Worm (Caenorhabditis elegans) whole organism, L4 larva: ENCODE measurements around the gene lec-11.

Experiments
- D1046.2 ChIP-seq: fragments of 200-800 bp; sonication (Bioruptor generic); IDR thresholded peaks from 2 replicates; pipeline ENCODE4 v1.3.6; 2022; ENCODE audit warnings: missing genetic modification characterization, missing compliant biosample characterization
- F26F4.8 ChIP-seq: fragments of 200-800 bp; sonication (Bioruptor generic); conservative IDR thresholded peaks from 2 replicates; pipeline ENCODE4 v1.3.6; 2022; ENCODE audit warnings: missing genetic modification characterization, missing compliant biosample characterization
- R02D3.7 ChIP-seq: fragments of 150-350 bp; sonication (generic microtip); optimal IDR thresholded peaks from 3 replicates; lab custom pipeline; 2014; ENCODE audit warnings: missing biosample characterization, missing genetic modification characterization
- Y48G9A.11 ChIP-seq: fragments of 200-800 bp; sonication (Bioruptor generic); IDR thresholded peaks from 2 replicates; pipeline ENCODE4 v1.3.6; 2022; ENCODE audit warnings: missing genetic modification reagents, missing genetic modification characterization, missing compliant biosample characterization
- ama-1 ChIP-seq: fragments of 150-350 bp; optimal IDR thresholded peaks from 2 replicates; lab custom pipeline; 2014; ENCODE audit warnings: inconsistent platforms, mixed read lengths
- ceh-28 ChIP-seq: fragments of 150-350 bp; optimal IDR thresholded peaks from 2 replicates; lab custom pipeline; 2014; ENCODE audit warnings: missing biosample characterization, missing genetic modification reagents, missing genetic modification characterization
- ceh-32 ChIP-seq: sonication (generic microtip); optimal IDR thresholded peaks from 2 replicates; lab custom pipeline; 2016; ENCODE audit warnings: mild to moderate bottlenecking, missing genetic modification characterization, missing compliant biosample characterization; ENCODE audit not compliant: poor library complexity
- ceh-44 ChIP-seq: fragments of 200-800 bp; sonication (Bioruptor generic); IDR thresholded peaks from 2 replicates; pipeline ENCODE4 v1.3.6; 2022; ENCODE audit warnings: missing genetic modification reagents, missing genetic modification characterization, missing compliant biosample characterization
- ces-1 ChIP-seq: fragments of 150-350 bp; sonication (generic microtip); optimal IDR thresholded peaks from 4 replicates; lab custom pipeline; 2014; ENCODE audit warnings: missing biosample characterization, missing genetic modification reagents, missing genetic modification characterization
- daf-12 ChIP-seq: fragments of 150-350 bp; optimal IDR thresholded peaks from 2 replicates; lab custom pipeline; 2014; ENCODE audit warnings: missing biosample characterization, missing genetic modification reagents, missing genetic modification characterization
- daf-16 ChIP-seq, 3 experiments: sonication (generic microtip); optimal IDR thresholded peaks; 2 replicates each; lab custom pipeline; 2016 to 2017; ENCODE audit warnings: missing genetic modification characterization in 3 of 3, missing genetic modification reagents in 3 of 3, mild to moderate bottlenecking in 2 of 3, missing compliant biosample characterization in 2 of 3, missing biosample characterization in 1 of 3, moderate library complexity in 1 of 3
- daf-19 ChIP-seq: fragments of 200-800 bp; sonication (Bioruptor generic); conservative IDR thresholded peaks from 2 replicates; pipeline ENCODE4 v1.3.6; 2022; ENCODE audit warnings: missing genetic modification characterization, missing compliant biosample characterization
- daf-8 ChIP-seq: fragments of 200-800 bp; sonication (Bioruptor generic); IDR thresholded peaks from 2 replicates; pipeline ENCODE4 v1.3.6; 2022; ENCODE audit warnings: missing genetic modification characterization, missing compliant biosample characterization
- dmd-6 ChIP-seq: fragments of 200-800 bp; sonication (Bioruptor generic); IDR thresholded peaks from 2 replicates; pipeline ENCODE4 v1.3.6; 2022; ENCODE audit warnings: missing genetic modification reagents, missing genetic modification characterization, missing compliant biosample characterization
- dmd-9 ChIP-seq: fragments of 200-800 bp; sonication (Bioruptor generic); IDR thresholded peaks from 2 replicates; pipeline ENCODE4 v1.3.6; 2022; ENCODE audit warnings: missing genetic modification reagents, missing genetic modification characterization, missing compliant biosample characterization
- dpl-1 ChIP-seq: fragments of 150-350 bp; optimal IDR thresholded peaks from 2 replicates; lab custom pipeline; 2014; ENCODE audit warnings: missing biosample characterization, missing genetic modification reagents, missing genetic modification characterization
- egl-43 ChIP-seq: fragments of 200-800 bp; sonication (Bioruptor generic); IDR thresholded peaks from 2 replicates; pipeline ENCODE4 v1.3.6; 2022; ENCODE audit warnings: missing genetic modification reagents, missing genetic modification characterization, missing compliant biosample characterization
- gei-8 ChIP-seq: fragments of 200-800 bp; sonication (Bioruptor generic); optimal IDR thresholded peaks from 2 replicates; lab custom pipeline; 2018; ENCODE audit warnings: mild to moderate bottlenecking, missing genetic modification characterization, missing compliant biosample characterization
- hif-1 ChIP-seq, 2 experiments: sonication (generic microtip); optimal IDR thresholded peaks; 2 replicates each; lab custom pipeline; 2016 to 2017; ENCODE audit warnings: missing compliant biosample characterization in 2 of 2, missing genetic modification characterization in 2 of 2, missing genetic modification reagents in 2 of 2, missing genotype in 2 of 2, mild to moderate bottlenecking in 1 of 2
- hlh-30 ChIP-seq: sonication (generic microtip); optimal IDR thresholded peaks from 2 replicates; lab custom pipeline; 2017; ENCODE audit warnings: antibody characterized with exemption, mild to moderate bottlenecking, missing genetic modification characterization, missing compliant biosample characterization; ENCODE audit not compliant: insufficient read depth
- hmg-1.1 ChIP-seq: fragments of 200-800 bp; sonication (Bioruptor generic); IDR thresholded peaks from 2 replicates; pipeline ENCODE4 v1.3.6; 2022; ENCODE audit warnings: missing genetic modification reagents, missing genetic modification characterization, missing compliant biosample characterization
- lim-7 ChIP-seq: fragments of 200-800 bp; sonication (Bioruptor generic); IDR thresholded peaks from 2 replicates; pipeline ENCODE4 v1.3.6; 2022; ENCODE audit warnings: missing genetic modification characterization, missing compliant biosample characterization
- lin-13 ChIP-seq: fragments of 150-350 bp; optimal IDR thresholded peaks from 2 replicates; lab custom pipeline; 2014; ENCODE audit warnings: missing biosample characterization, missing genetic modification reagents, missing genetic modification characterization
- lin-29 ChIP-seq: fragments of 200-800 bp; sonication (Bioruptor generic); IDR thresholded peaks from 2 replicates; pipeline ENCODE4 v1.3.6; 2022; ENCODE audit warnings: missing genetic modification reagents, missing genetic modification characterization, missing compliant biosample characterization
- lin-38 ChIP-seq: fragments of 200-800 bp; sonication (Bioruptor generic); IDR thresholded peaks from 2 replicates; pipeline ENCODE4 v1.3.6; 2022; ENCODE audit warnings: missing genetic modification reagents, missing genetic modification characterization, missing compliant biosample characterization
- lin-39 ChIP-seq: fragments of 150-350 bp; optimal IDR thresholded peaks from 2 replicates; lab custom pipeline; 2014; ENCODE audit warnings: missing biosample characterization, missing genetic modification reagents, missing genetic modification characterization
- lir-3 ChIP-seq: sonication (generic microtip); optimal IDR thresholded peaks from 2 replicates; lab custom pipeline; 2016; ENCODE audit warnings: mild to moderate bottlenecking, missing genetic modification characterization, missing compliant biosample characterization
- mxl-3 ChIP-seq: fragments of 200-800 bp; sonication (Bioruptor generic); optimal IDR thresholded peaks from 2 replicates; lab custom pipeline; 2018; ENCODE audit warnings: mild to moderate bottlenecking, missing genetic modification characterization, missing compliant biosample characterization
- nhr-102 ChIP-seq: sonication (generic microtip); optimal IDR thresholded peaks from 2 replicates; lab custom pipeline; 2016; ENCODE audit warnings: mild to moderate bottlenecking, missing genetic modification characterization, moderate library complexity, missing compliant biosample characterization
- nhr-237 ChIP-seq: sonication (generic microtip); optimal IDR thresholded peaks from 2 replicates; lab custom pipeline; 2017; ENCODE audit warnings: missing biosample characterization, missing genetic modification characterization
- nhr-28 ChIP-seq: fragments of 150-350 bp; optimal IDR thresholded peaks from 2 replicates; lab custom pipeline; 2014; ENCODE audit warnings: missing biosample characterization, missing genetic modification characterization
- nhr-41 ChIP-seq: fragments of 200-800 bp; sonication (Bioruptor generic); IDR thresholded peaks from 2 replicates; pipeline ENCODE4 v1.3.6; 2022; ENCODE audit warnings: missing genetic modification reagents, missing genetic modification characterization, missing compliant biosample characterization
- nhr-42 ChIP-seq: fragments of 200-800 bp; sonication (Bioruptor generic); IDR thresholded peaks from 2 replicates; pipeline ENCODE4 v1.3.6; 2022; ENCODE audit warnings: missing genetic modification characterization, missing compliant biosample characterization
- php-3 ChIP-seq: fragments of 200-800 bp; sonication (Bioruptor generic); IDR thresholded peaks from 2 replicates; pipeline ENCODE4 v1.3.6; 2022; ENCODE audit warnings: missing genetic modification reagents, missing genetic modification characterization, missing compliant biosample characterization
- pqm-1 ChIP-seq: sonication (generic microtip); optimal IDR thresholded peaks from 2 replicates; lab custom pipeline; 2017; ENCODE audit warnings: missing biosample characterization, missing genetic modification characterization
- sdz-12 ChIP-seq: fragments of 200-800 bp; sonication (Bioruptor generic); optimal IDR thresholded peaks from 2 replicates; lab custom pipeline; 2018; ENCODE audit warnings: mild to moderate bottlenecking, missing genetic modification characterization, missing compliant biosample characterization
- tra-1 ChIP-seq: fragments of 200-800 bp; sonication (Bioruptor generic); IDR thresholded peaks from 2 replicates; pipeline ENCODE4 v1.3.6; 2022; ENCODE audit warnings: missing genetic modification reagents, missing genetic modification characterization, missing compliant biosample characterization
- unc-62 ChIP-seq, 3 experiments: fragments of 150-350 bp in 1 of 3; sonication (generic microtip); optimal IDR thresholded peaks in 2 of 3; peaks in 1 of 3; 1 replicate in 1 of 3; 2 replicates in 2 of 3; lab custom pipeline; 2014 to 2017; ENCODE audit warnings: missing biosample characterization in 3 of 3, missing genetic modification characterization in 3 of 3, missing genetic modification reagents in 3 of 3, missing genotype in 1 of 3
- ztf-11 ChIP-seq: fragments of 150-350 bp; optimal IDR thresholded peaks from 2 replicates; lab custom pipeline; 2014; ENCODE audit warnings: missing biosample characterization, missing genetic modification characterization

lec-11 gene

DNA sequence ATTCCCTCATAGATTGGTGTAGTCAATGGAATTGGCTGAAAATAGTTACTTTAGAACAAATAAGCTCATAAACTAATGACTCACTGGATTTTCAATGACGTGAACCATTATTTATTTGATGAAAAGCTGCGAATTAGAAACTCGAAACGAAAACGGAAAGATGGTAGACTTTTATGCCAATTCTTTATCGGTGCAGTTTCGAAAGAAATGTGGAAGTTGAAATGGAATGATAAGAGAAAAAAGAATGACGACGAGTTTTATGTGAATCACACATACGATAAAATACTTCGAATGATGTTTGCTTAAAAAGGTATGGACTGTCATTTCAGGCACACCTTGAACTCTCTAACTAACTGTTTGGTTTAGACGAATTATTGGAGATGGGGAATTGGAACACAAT, at the start of gene lec-11, which contains the start of gene irld-7:
Gene lec-11 (minus strand): TSS at position 126 of the 400 bp plus-strand sequence.
Gene irld-7 (plus strand): TSS at position 332 of the 400 bp plus-strand sequence.
- TF ChIP-seq lir-3 (tag; lab: Kevin White, UChicago) (no peak), nhr-28 (tag; lab: Kevin White, UChicago) (peak; percentile 50), daf-8 (GFP tag; lab: Robert Waterston, UW) (no peak), hmg-1.1 (GFP tag; lab: Robert Waterston, UW) (no peak), php-3 (GFP tag; lab: Robert Waterston, UW) (peak; percentile 65), lim-7 (GFP tag; lab: Robert Waterston, UW) (no peak), mxl-3 (GFP tag; lab: Kevin White, UChicago) (no peak), dpl-1 (GFP tag; lab: Kevin White, UChicago) (no peak), hlh-30 (no peak), tra-1 (no peak), nhr-237 (no peak), ceh-28 (tag; lab: Kevin White, UChicago) (no peak), pqm-1 (tag; lab: Kevin White, UChicago) (peak; percentile 80), hif-1 (tag; optimal IDR thresholded peaks at IDR 0.05; lab: Kevin White, UChicago) (no peak), daf-19 (GFP tag; lab: Robert Waterston, UW) (no peak), daf-12 (tag; lab: Kevin White, UChicago) (no peak), nhr-102 (no peak), sdz-12 (GFP tag; lab: Kevin White, UChicago) (no peak), unc-62 (GFP tag; optimal IDR thresholded peaks at IDR 0.05 in 1 of 2; lab: Kevin White, UChicago) (no peak), unc-62 (tag; optimal IDR thresholded peaks at IDR 0.05; lab: Kevin White, UChicago) (no peak), lin-39 (tag; lab: Kevin White, UChicago) (no peak), D1046.2 (no peak), dmd-6 (GFP tag; lab: Robert Waterston, UW) (peak; percentile 73), gei-8 (GFP tag; lab: Kevin White, UChicago) (no peak), ceh-32 (tag; lab: Kevin White, UChicago) (no peak), ces-1 (GFP tag; lab: Kevin White, UChicago) (no peak), R02D3.7 (no peak), daf-16 (GFP tag; optimal IDR thresholded peaks at IDR 0.05; lab: Kevin White, UChicago) (no peak), daf-16 (tag; optimal IDR thresholded peaks at IDR 0.05; lab: Kevin White, UChicago) (peak; percentile 33), dmd-9 (no peak), egl-43 (GFP tag; lab: Robert Waterston, UW) (no peak), ztf-11 (tag; lab: Kevin White, UChicago) (no peak)
- TF ChIP-seq, all 104 proteins: peak for 5

DNA sequence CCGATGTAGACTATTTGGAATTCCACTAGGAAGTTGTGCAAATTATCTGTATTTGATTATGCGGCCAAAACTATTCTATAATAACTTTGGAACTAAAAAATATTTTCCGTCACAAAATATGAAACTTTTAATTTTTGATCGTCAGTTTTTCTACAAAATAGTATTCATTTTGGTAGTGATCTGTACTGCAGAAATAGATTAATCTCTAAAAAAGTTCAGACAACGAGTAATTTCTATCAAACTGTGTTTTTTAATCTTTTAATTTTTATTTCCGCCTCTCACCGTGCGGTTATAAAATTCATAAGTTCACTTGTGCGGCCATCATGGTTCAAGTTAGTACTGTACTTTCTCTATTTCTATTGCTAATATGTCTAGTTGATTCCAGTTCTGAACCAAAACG, 48.3 kb upstream of the lec-11 start, which contains the start of gene C01B10.7:
Gene C01B10.7 (plus strand): TSS at position 301 of the 400 bp plus-strand sequence.
- TF ChIP-seq Y48G9A.11, result no peak
- no peak for TF ChIP-seq nhr-41
- no peak for TF ChIP-seq nhr-42 (GFP tag; lab: Robert Waterston, UW)
- TF ChIP-seq ceh-44 (GFP tag; lab: Robert Waterston, UW), result no peak
- TF ChIP-seq F26F4.8 (GFP tag; lab: Robert Waterston, UW), result no peak
- TF ChIP-seq lin-29 (GFP tag; lab: Robert Waterston, UW), result no peak
- no peak for TF ChIP-seq lin-13 (GFP tag; lab: Kevin White, UChicago)
- TF ChIP-seq hmg-1.1 (GFP tag; lab: Robert Waterston, UW), result no peak

DNA sequence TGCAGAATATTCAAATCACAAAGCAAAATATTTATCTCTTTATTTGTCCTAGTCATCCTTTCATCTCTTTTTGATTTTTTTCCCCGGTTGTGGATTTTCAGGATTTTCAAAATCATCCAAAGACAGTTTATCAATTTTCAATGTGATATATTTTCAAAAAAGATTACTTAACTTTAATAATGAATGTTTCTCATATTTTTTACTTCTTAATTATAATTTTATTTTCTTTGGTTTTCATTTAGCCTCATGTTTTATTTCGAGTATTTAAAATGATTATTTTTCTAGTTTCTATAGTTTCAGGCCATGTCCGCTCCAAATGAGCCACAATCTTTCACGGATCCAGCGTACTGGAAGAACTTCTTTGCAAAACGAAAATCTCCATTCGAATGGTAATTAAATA, 44.8 kb upstream of the lec-11 start, which contains the start of gene metl-13:
Gene metl-13 (plus strand): TSS at position 301 of the 400 bp plus-strand sequence.
- TF ChIP-seq lin-38 (GFP tag; lab: Robert Waterston, UW), result 0 out of 2 replicates have a peak, but pooled peaks have one; percentile 24
- TF ChIP-seq daf-8 (GFP tag; lab: Robert Waterston, UW), result no peak
- TF ChIP-seq ama-1, result no peak
